Fruit fly (Drosophila melanogaster) whole organism, embryonic: Measurements from ENCODE around the gene CG17027.

Source experiments
- Awh ChIP-seq: fragments of 200-800 bp; sonication (Bioruptor generic); IDR thresholded peaks from 2 replicates; pipeline ENCODE4, ENCODE4 v1.3.6; 2022; ENCODE audit warnings: missing biosample characterization, missing genetic modification characterization
- Bgb ChIP-seq: fragments of 200-800 bp; sonication (Bioruptor generic); IDR thresholded peaks from 2 replicates; pipeline ENCODE4 v1.3.6; 2022; ENCODE audit warnings: missing biosample characterization, missing genetic modification characterization; ENCODE audit not compliant: partially characterized antibody
- BtbVII ChIP-seq: fragments of 200-800 bp; sonication (Bioruptor generic); optimal IDR thresholded peaks from 3 replicates; lab custom pipeline; 2017; ENCODE audit warnings: missing biosample characterization, mild to moderate bottlenecking, missing genetic modification characterization
- CG10147 ChIP-seq: fragments of 200-800 bp; sonication (Bioruptor generic); optimal IDR thresholded peaks from 2 replicates; lab custom pipeline; 2019; ENCODE audit warnings: missing biosample characterization, mild to moderate bottlenecking, missing genetic modification characterization, moderate library complexity
- CG10431 ChIP-seq: fragments of 200-800 bp; sonication (Bioruptor generic); optimal IDR thresholded peaks from 3 replicates; lab custom pipeline; 2018; ENCODE audit warnings: missing biosample characterization, mild to moderate bottlenecking, missing genetic modification characterization
- CG11456 ChIP-seq: fragments of 200-800 bp; sonication (Bioruptor generic); IDR thresholded peaks from 3 replicates; pipeline ENCODE4 v1.3.6; 2022; ENCODE audit warnings: missing biosample characterization, missing genetic modification characterization
- CG12219 ChIP-seq: fragments of 200-800 bp; sonication (Bioruptor generic); optimal IDR thresholded peaks from 3 replicates; lab custom pipeline; 2018; ENCODE audit warnings: missing biosample characterization, mild to moderate bottlenecking, missing genetic modification characterization
- CG12391 ChIP-seq: fragments of 200-800 bp; sonication (Bioruptor generic); optimal IDR thresholded peaks from 3 replicates; lab custom pipeline; 2018; ENCODE audit warnings: missing biosample characterization, mild to moderate bottlenecking, missing genetic modification characterization, moderate library complexity
- CG14710 ChIP-seq: fragments of 200-800 bp; sonication (Bioruptor generic); optimal IDR thresholded peaks from 3 replicates; lab custom pipeline; 2019; ENCODE audit warnings: missing biosample characterization, mild to moderate bottlenecking, missing genetic modification characterization, moderate library complexity
- CG15479 ChIP-seq: fragments of 200-800 bp; sonication (Bioruptor generic); optimal IDR thresholded peaks from 3 replicates; lab custom pipeline; 2019; ENCODE audit warnings: missing biosample characterization, mild to moderate bottlenecking, missing genetic modification characterization, moderate library complexity
- CG15696 ChIP-seq: fragments of 200-800 bp; sonication (Bioruptor generic); optimal IDR thresholded peaks from 2 replicates; lab custom pipeline; 2019; ENCODE audit warnings: missing biosample characterization, mild to moderate bottlenecking, missing genetic modification characterization, moderate library complexity
- CG1792 ChIP-seq: fragments of 200-800 bp; sonication (Bioruptor generic); optimal IDR thresholded peaks from 2 replicates; lab custom pipeline; 2016; ENCODE audit warnings: missing biosample characterization, missing genetic modification characterization
- CG31388 ChIP-seq: fragments of 200-800 bp; sonication (Bioruptor generic); optimal IDR thresholded peaks from 2 replicates; lab custom pipeline; 2016; ENCODE audit warnings: missing biosample characterization, missing genetic modification characterization
- CG3726 ChIP-seq: fragments of 200-800 bp; sonication (Bioruptor generic); IDR thresholded peaks from 3 replicates; pipeline ENCODE4, ENCODE4 v1.3.6; 2022; ENCODE audit warnings: missing biosample characterization, missing genetic modification characterization
- CG3847 ChIP-seq: fragments of 200-800 bp; sonication (Bioruptor generic); IDR thresholded peaks from 2 replicates; pipeline ENCODE4 v1.3.6; 2022; ENCODE audit warnings: missing biosample characterization, missing genetic modification characterization
- CG4360 ChIP-seq: fragments of 200-800 bp; sonication (Bioruptor generic); IDR thresholded peaks from 2 replicates; pipeline ENCODE4 v1.3.6; 2022; ENCODE audit warnings: missing biosample characterization, missing genetic modification characterization
- CG6175 ChIP-seq: fragments of 200-800 bp; sonication (Bioruptor generic); IDR thresholded peaks from 3 replicates; pipeline ENCODE4 v1.3.6; 2022; ENCODE audit warnings: missing biosample characterization, missing genetic modification characterization
- CG6791 ChIP-seq: fragments of 200-800 bp; sonication (Bioruptor generic); IDR thresholded peaks from 3 replicates; pipeline ENCODE4 v1.3.6; 2022; ENCODE audit warnings: missing biosample characterization, missing genetic modification characterization; ENCODE audit not compliant: partially characterized antibody
- CG7556 ChIP-seq: fragments of 200-800 bp; sonication (Bioruptor generic); optimal IDR thresholded peaks from 2 replicates; lab custom pipeline; 2017; ENCODE audit warnings: missing biosample characterization, mild to moderate bottlenecking, missing genetic modification characterization
- CG7928 ChIP-seq: fragments of 200-800 bp; sonication (Bioruptor generic); optimal IDR thresholded peaks from 2 replicates; lab custom pipeline; 2017; ENCODE audit warnings: missing biosample characterization, mild to moderate bottlenecking, missing genetic modification characterization
- CTCF ChIP-seq: fragments of 200-800 bp; sonication (Bioruptor generic); optimal IDR thresholded peaks from 2 replicates; lab custom pipeline; 2017; ENCODE audit warnings: missing biosample characterization, mild to moderate bottlenecking, missing genetic modification characterization, moderate library complexity
- CkIIα-i1 ChIP-seq: fragments of 200-800 bp; sonication (Bioruptor generic); IDR thresholded peaks from 2 replicates; pipeline ENCODE4 v1.3.6; 2022; ENCODE audit warnings: missing biosample characterization, missing genetic modification characterization
- D ChIP-seq, 2 experiments: fragments of 200-800 bp in 1 of 2; fragments of >200 bp in 1 of 2; sonication (Bioruptor generic) in 1 of 2; optimal IDR thresholded peaks; 2 replicates in 1 of 2; 3 replicates in 1 of 2; lab custom pipeline; 2017; ENCODE audit warnings: mild to moderate bottlenecking in 1 of 2, missing biosample characterization in 1 of 2, missing genetic modification characterization in 1 of 2, missing genetic modification reagents in 1 of 2
- Dad ChIP-seq: fragments of 200-800 bp; sonication (Bioruptor generic); optimal IDR thresholded peaks from 3 replicates; lab custom pipeline; 2016; ENCODE audit warnings: missing biosample characterization, missing genetic modification characterization
- E2f1 ChIP-seq: fragments of 200-800 bp; sonication (Bioruptor generic); IDR thresholded peaks from 2 replicates; pipeline ENCODE4 v1.3.6; 2022; ENCODE audit warnings: missing biosample characterization, missing genetic modification characterization
- Ets65A ChIP-seq: fragments of 200-800 bp; sonication (Bioruptor generic); peaks from one replicate; lab custom pipeline; 2016; ENCODE audit warnings: missing biosample characterization, missing genetic modification characterization
- Fer3 ChIP-seq: fragments of 200-800 bp; sonication (Bioruptor generic); optimal IDR thresholded peaks from 2 replicates; lab custom pipeline; 2018; ENCODE audit warnings: missing biosample characterization, mild to moderate bottlenecking, missing genetic modification characterization, moderate library complexity
- Gsc ChIP-seq: fragments of 200-800 bp; sonication (Bioruptor generic); IDR thresholded peaks from 2 replicates; pipeline ENCODE4 v1.3.6; 2022; ENCODE audit warnings: missing biosample characterization, missing genetic modification characterization
- Lhr ChIP-seq: fragments of 200-800 bp; sonication (Bioruptor generic); optimal IDR thresholded peaks from 3 replicates; lab custom pipeline; 2017; ENCODE audit warnings: mild to moderate bottlenecking, missing biosample characterization, missing genetic modification reagents, missing genetic modification characterization
- Rfx ChIP-seq: fragments of 200-800 bp; sonication (Bioruptor generic); IDR thresholded peaks from 2 replicates; pipeline ENCODE4 v1.3.6; 2022; ENCODE audit warnings: missing biosample characterization, missing genetic modification characterization
- Six4 ChIP-seq: fragments of 200-800 bp; sonication (Bioruptor generic); optimal IDR thresholded peaks from 2 replicates; lab custom pipeline; 2016; ENCODE audit warnings: missing biosample characterization, missing genetic modification characterization
- abd-A ChIP-seq: fragments of 200-800 bp; sonication (Bioruptor generic); optimal IDR thresholded peaks from 3 replicates; lab custom pipeline; 2019; ENCODE audit warnings: missing biosample characterization, mild to moderate bottlenecking, missing genetic modification characterization, moderate library complexity
- caup ChIP-seq: fragments of 200-800 bp; sonication (Bioruptor generic); optimal IDR thresholded peaks from 3 replicates; lab custom pipeline; 2017; ENCODE audit warnings: missing biosample characterization, mild to moderate bottlenecking, missing genetic modification characterization, moderate library complexity; ENCODE audit not compliant: severe bottlenecking
- corto ChIP-seq: fragments of 200-800 bp; sonication (Bioruptor generic); optimal IDR thresholded peaks from 2 replicates; lab custom pipeline; 2016; ENCODE audit warnings: missing biosample characterization, mild to moderate bottlenecking, missing genetic modification characterization, moderate library complexity
- dmrt99B ChIP-seq: fragments of 200-800 bp; sonication (Bioruptor generic); optimal IDR thresholded peaks from 2 replicates; lab custom pipeline; 2018; ENCODE audit warnings: missing biosample characterization, mild to moderate bottlenecking, missing genetic modification characterization, moderate library complexity
- emc ChIP-seq: fragments of 200-800 bp; sonication (Bioruptor generic); optimal IDR thresholded peaks from 2 replicates; lab custom pipeline; 2016; ENCODE audit warnings: missing biosample characterization, missing genetic modification characterization
- esg ChIP-seq: fragments of 200-800 bp; sonication (Bioruptor generic); conservative IDR thresholded peaks from 2 replicates; pipeline ENCODE4 v1.3.6; 2022; ENCODE audit warnings: missing biosample characterization, missing genetic modification characterization
- eve ChIP-seq, 2 experiments: fragments of >200 bp; optimal IDR thresholded peaks; 2 replicates each; lab custom pipeline; 2017; ENCODE audit warnings: missing biosample characterization in 2 of 2, missing genetic modification characterization in 2 of 2
- exex ChIP-seq: fragments of 200-800 bp; sonication (Bioruptor generic); optimal IDR thresholded peaks from 4 replicates; lab custom pipeline; 2018; ENCODE audit warnings: missing biosample characterization, mild to moderate bottlenecking, missing genetic modification characterization, moderate library complexity
- eyg ChIP-seq: fragments of 200-800 bp; sonication (Bioruptor generic); optimal IDR thresholded peaks from 3 replicates; lab custom pipeline; 2016; ENCODE audit warnings: missing biosample characterization, missing genetic modification characterization
- ham ChIP-seq: fragments of 200-800 bp; sonication (Bioruptor generic); IDR thresholded peaks from 2 replicates; pipeline ENCODE4 v1.3.6; 2022; ENCODE audit warnings: missing biosample characterization, missing genetic modification characterization
- her ChIP-seq: fragments of 200-800 bp; sonication (Bioruptor generic); optimal IDR thresholded peaks from 2 replicates; lab custom pipeline; 2016; ENCODE audit warnings: missing biosample characterization, missing genetic modification characterization
- kah ChIP-seq: fragments of 200-800 bp; sonication (Bioruptor generic); optimal IDR thresholded peaks from 2 replicates; lab custom pipeline; 2018; ENCODE audit warnings: missing biosample characterization, mild to moderate bottlenecking, missing genetic modification characterization
- knrl ChIP-seq: fragments of 200-800 bp; sonication (Bioruptor generic); IDR thresholded peaks from 3 replicates; pipeline ENCODE4 v1.3.6; 2022; ENCODE audit warnings: missing biosample characterization, missing genetic modification characterization; ENCODE audit not compliant: partially characterized antibody
- luna ChIP-seq: fragments of 200-800 bp; sonication (Bioruptor generic); optimal IDR thresholded peaks from 2 replicates; lab custom pipeline; 2016; ENCODE audit warnings: missing biosample characterization, missing genetic modification characterization
- pfk ChIP-seq: fragments of 200-800 bp; sonication (Bioruptor generic); optimal IDR thresholded peaks from 2 replicates; lab custom pipeline; 2018; ENCODE audit warnings: missing biosample characterization, mild to moderate bottlenecking, missing genetic modification characterization, moderate library complexity
- sisA ChIP-seq: fragments of 200-800 bp; sonication (Bioruptor generic); IDR thresholded peaks from 2 replicates; pipeline ENCODE4 v1.3.6; 2022; ENCODE audit warnings: missing biosample characterization, missing genetic modification characterization
- sna ChIP-seq: fragments of 200-800 bp; sonication (Bioruptor generic); IDR thresholded peaks from 2 replicates; pipeline ENCODE4 v1.3.6; 2022; ENCODE audit warnings: missing biosample characterization, missing genetic modification characterization; ENCODE audit not compliant: partially characterized antibody
- twi ChIP-seq: fragments of 200-800 bp; optimal IDR thresholded peaks from 2 replicates; lab custom pipeline; 2019; ENCODE audit warnings: missing biosample characterization, mild to moderate bottlenecking, missing genetic modification characterization, moderate library complexity
- wor ChIP-seq: fragments of 200-800 bp; sonication (Bioruptor generic); IDR thresholded peaks from 2 replicates; pipeline ENCODE4 v1.3.6; 2022; ENCODE audit warnings: missing biosample characterization, missing genetic modification characterization

CG17027 gene

dm6 chr3L:16023020-16023648 is 43.2 kb downstream of the CG17027 start, which contains the start of gene Notum (continued):
- TF ChIP-seq CG12391 (tag; lab: Kevin White, UChicago) (no peak), CkIIα-i1 (GFP tag; lab: Robert Waterston, UW) (no peak), Fer3 (tag; lab: Kevin White, UChicago) (no peak), eve (GFP tag; optimal IDR thresholded peaks at IDR 0.05; lab: Kevin White, UChicago) (no peak), Six4 (no peak), CG6791 (GFP tag; lab: Robert Waterston, UW) (peak; percentile 52; the same call in 1 of the 3 replicates), Gsc (GFP tag; lab: Robert Waterston, UW) (no peak), luna (GFP tag; lab: Kevin White, UChicago) (no peak), Bgb (GFP tag; lab: Robert Waterston, UW) (peak; percentile 57; the same call in 1 of the 2 replicates), Awh (GFP tag; lab: Robert Waterston, UW) (no peak), knrl (GFP tag; lab: Robert Waterston, UW) (peak; percentile 43; the same call in 2 of the 3 replicates), CG12219 (GFP tag; lab: Kevin White, UChicago) (no peak), Ets65A (GFP tag; lab: Kevin White, UChicago) (peak; percentile 92), dmrt99B (no peak), CG3847 (GFP tag; lab: Robert Waterston, UW) (no peak), twi (tag; lab: Kevin White, UChicago) (no peak), eyg (GFP tag; lab: Kevin White, UChicago) (no peak), her (GFP tag; lab: Kevin White, UChicago) (no peak), Rfx (GFP tag; lab: Robert Waterston, UW) (no peak), CG31388 (GFP tag; lab: Kevin White, UChicago) (no peak), corto (GFP tag; lab: Kevin White, UChicago) (no peak), CG11456 (GFP tag; lab: Robert Waterston, UW) (0 out of 3 replicates have a peak, but pooled peaks have one; percentile 30), CG7556 (GFP tag; lab: Kevin White, UChicago) (no peak), caup (peak; percentile 0), BtbVII (no peak), CG15479 (GFP tag; lab: Kevin White, UChicago) (peak; percentile 91), wor (GFP tag; lab: Robert Waterston, UW) (no peak), Lhr (no peak), kah (GFP tag; lab: Kevin White, UChicago) (peak; percentile 40), CG3726 (GFP tag; lab: Robert Waterston, UW) (no peak), CG10147 (GFP tag; lab: Kevin White, UChicago) (no peak), exex (no peak), CG10431 (GFP tag; lab: Kevin White, UChicago) (no peak), D (optimal IDR thresholded peaks at IDR 0.05; lab: Kevin White, UChicago) (no peak), D (GFP tag; optimal IDR thresholded peaks at IDR 0.05; lab: Kevin White, UChicago) (no peak), Dad (GFP tag; lab: Kevin White, UChicago) (no peak), sna (no peak), CG14710 (tag; lab: Kevin White, UChicago) (no peak), esg (GFP tag; lab: Robert Waterston, UW) (no peak), CG6175 (GFP tag; lab: Robert Waterston, UW) (no peak), CTCF (no peak), CG1792 (GFP tag; lab: Kevin White, UChicago) (no peak), CG7928 (no peak), CG4360 (GFP tag; lab: Robert Waterston, UW) (peak; percentile 43), abd-A (tag; lab: Kevin White, UChicago) (no peak), emc (GFP tag; lab: Kevin White, UChicago) (no peak), E2f1 (GFP tag; lab: Robert Waterston, UW) (no peak), sisA (GFP tag; lab: Robert Waterston, UW) (no peak), CG15696 (tag; lab: Kevin White, UChicago) (no peak), pfk (GFP tag; lab: Kevin White, UChicago) (no peak), ham (GFP tag; lab: Robert Waterston, UW) (no peak)
